Fruit fly (Drosophila melanogaster) whole organism, embryonic: ENCODE measurements around the gene IleRS-m.

Source experiments
- Antp ChIP-seq: fragments of 200-800 bp; sonication (Bioruptor generic); optimal IDR thresholded peaks from 3 replicates; lab custom pipeline; 2016; ENCODE audit warnings: missing biosample characterization, missing genetic modification characterization
- CG10654 ChIP-seq: fragments of 200-800 bp; sonication (Bioruptor generic); optimal IDR thresholded peaks from 2 replicates; lab custom pipeline; 2016; ENCODE audit warnings: missing biosample characterization, missing genetic modification characterization
- CG13624 ChIP-seq: fragments of 200-800 bp; sonication (Bioruptor generic); optimal IDR thresholded peaks from 2 replicates; lab custom pipeline; 2016; ENCODE audit warnings: missing biosample characterization, missing genetic modification characterization
- CG14050 ChIP-seq: fragments of 200-800 bp; sonication (Bioruptor generic); IDR thresholded peaks from 3 replicates; pipeline ENCODE4 v1.3.6; 2022; ENCODE audit warnings: missing biosample characterization, missing genetic modification characterization
- CG15696 ChIP-seq: fragments of 200-800 bp; sonication (Bioruptor generic); optimal IDR thresholded peaks from 2 replicates; lab custom pipeline; 2019; ENCODE audit warnings: missing biosample characterization, mild to moderate bottlenecking, missing genetic modification characterization, moderate library complexity
- CG17568 ChIP-seq: fragments of 200-800 bp; sonication (Bioruptor generic); optimal IDR thresholded peaks from 2 replicates; lab custom pipeline; 2018; ENCODE audit warnings: missing biosample characterization, mild to moderate bottlenecking, missing genetic modification characterization, moderate library complexity
- CG2202 ChIP-seq: fragments of 200-800 bp; sonication (Bioruptor generic); optimal IDR thresholded peaks from 2 replicates; lab custom pipeline; 2018; ENCODE audit warnings: missing biosample characterization, mild to moderate bottlenecking, missing genetic modification characterization
- CG3281 ChIP-seq: fragments of 200-800 bp; sonication (Bioruptor generic); optimal IDR thresholded peaks from 3 replicates; lab custom pipeline; 2017; ENCODE audit warnings: missing biosample characterization, mild to moderate bottlenecking, missing genetic modification characterization
- CG4617 ChIP-seq: fragments of 200-800 bp; sonication (Bioruptor generic); optimal IDR thresholded peaks from 3 replicates; lab custom pipeline; 2016; ENCODE audit warnings: missing biosample characterization, missing genetic modification characterization, borderline replicate concordance
- CG4707 ChIP-seq: fragments of 200-800 bp; sonication (Bioruptor generic); optimal IDR thresholded peaks from 2 replicates; lab custom pipeline; 2018; ENCODE audit warnings: missing biosample characterization, mild to moderate bottlenecking, missing genetic modification characterization, moderate library complexity
- CG6272 ChIP-seq: fragments of 200-800 bp; sonication (Bioruptor generic); IDR thresholded peaks from 2 replicates; pipeline ENCODE4 v1.3.6; 2022; ENCODE audit warnings: missing biosample characterization, missing genetic modification characterization
- CG6765 ChIP-seq: fragments of 200-800 bp; sonication (Bioruptor generic); optimal IDR thresholded peaks from 3 replicates; lab custom pipeline; 2017; ENCODE audit warnings: missing biosample characterization, mild to moderate bottlenecking, missing genetic modification characterization
- CG6813 ChIP-seq: fragments of 200-800 bp; sonication (Bioruptor generic); optimal IDR thresholded peaks from 2 replicates; lab custom pipeline; 2017; ENCODE audit warnings: missing biosample characterization, missing genetic modification characterization, mild to moderate bottlenecking, moderate library complexity, missing genetic modification reagents
- CG8924 ChIP-seq: fragments of 200-800 bp; optimal IDR thresholded peaks from 3 replicates; lab custom pipeline; 2019; ENCODE audit warnings: missing biosample characterization, mild to moderate bottlenecking, missing genetic modification characterization, moderate library complexity
- CkIIα-i1 ChIP-seq: fragments of 200-800 bp; sonication (Bioruptor generic); IDR thresholded peaks from 2 replicates; pipeline ENCODE4 v1.3.6; 2022; ENCODE audit warnings: missing biosample characterization, missing genetic modification characterization
- D ChIP-seq, 2 experiments: fragments of 200-800 bp in 1 of 2; fragments of >200 bp in 1 of 2; sonication (Bioruptor generic) in 1 of 2; optimal IDR thresholded peaks; 2 replicates in 1 of 2; 3 replicates in 1 of 2; lab custom pipeline; 2017; ENCODE audit warnings: mild to moderate bottlenecking in 1 of 2, missing biosample characterization in 1 of 2, missing genetic modification characterization in 1 of 2, missing genetic modification reagents in 1 of 2
- Elba2 ChIP-seq: fragments of 200-800 bp; sonication (Bioruptor generic); optimal IDR thresholded peaks from 3 replicates; lab custom pipeline; 2016; ENCODE audit warnings: missing biosample characterization, missing genetic modification characterization
- Gug ChIP-seq: fragments of 200-800 bp; sonication (Bioruptor generic); IDR thresholded peaks from 4 replicates; pipeline ENCODE4 v1.3.6; 2022; ENCODE audit warnings: missing biosample characterization, missing genetic modification characterization
- H15 ChIP-seq: fragments of 200-800 bp; sonication (Bioruptor generic); IDR thresholded peaks from 3 replicates; pipeline ENCODE4 v1.3.6; 2022; ENCODE audit warnings: missing biosample characterization, missing genetic modification characterization
- Hr78 ChIP-seq, 2 experiments: fragments of 200-800 bp in 1 of 2; fragments of >200 bp in 1 of 2; sonication (Bioruptor generic) in 1 of 2; optimal IDR thresholded peaks; 2 replicates each; lab custom pipeline; 2017 to 2019; ENCODE audit warnings: missing biosample characterization in 2 of 2, missing genetic modification characterization in 2 of 2, mild to moderate bottlenecking in 1 of 2, moderate library complexity in 1 of 2
- Kr ChIP-seq: fragments of 200-800 bp; sonication (Bioruptor generic); optimal IDR thresholded peaks from 2 replicates; lab custom pipeline; 2017; ENCODE audit warnings: missing biosample characterization, mild to moderate bottlenecking, missing genetic modification characterization
- MESR4 ChIP-seq: fragments of 200-800 bp; sonication (Bioruptor generic); optimal IDR thresholded peaks from 2 replicates; lab custom pipeline; 2018; ENCODE audit warnings: missing biosample characterization, mild to moderate bottlenecking, missing genetic modification characterization, moderate library complexity
- Rfx ChIP-seq: fragments of 200-800 bp; sonication (Bioruptor generic); IDR thresholded peaks from 2 replicates; pipeline ENCODE4 v1.3.6; 2022; ENCODE audit warnings: missing biosample characterization, missing genetic modification characterization
- Sox100B ChIP-seq: fragments of 200-800 bp; sonication (Bioruptor generic); optimal IDR thresholded peaks from 3 replicates; lab custom pipeline; 2018; ENCODE audit warnings: missing biosample characterization, mild to moderate bottlenecking, missing genetic modification characterization
- Ssrp ChIP-seq: fragments of 200-800 bp; sonication (Bioruptor generic); optimal IDR thresholded peaks from 2 replicates; lab custom pipeline; 2018; ENCODE audit warnings: missing biosample characterization, mild to moderate bottlenecking, missing genetic modification characterization, moderate library complexity
- TFAM ChIP-seq: fragments of 200-800 bp; sonication (Bioruptor generic); optimal IDR thresholded peaks from 2 replicates; lab custom pipeline; 2017; ENCODE audit warnings: missing biosample characterization, missing genetic modification characterization, inconsistent platforms
- ac ChIP-seq: fragments of 200-800 bp; sonication (Bioruptor generic); optimal IDR thresholded peaks from 3 replicates; lab custom pipeline; 2017; ENCODE audit warnings: missing biosample characterization, mild to moderate bottlenecking, missing genetic modification characterization
- amos ChIP-seq: fragments of 200-800 bp; sonication (Bioruptor generic); IDR thresholded peaks from 2 replicates; pipeline ENCODE4 v1.3.6; 2022; ENCODE audit warnings: missing biosample characterization, missing genetic modification characterization; ENCODE audit not compliant: partially characterized antibody
- bcd ChIP-seq: fragments of 200-800 bp; sonication (Bioruptor generic); optimal IDR thresholded peaks from 2 replicates; lab custom pipeline; 2017; ENCODE audit warnings: missing biosample characterization, mild to moderate bottlenecking, missing genetic modification characterization
- cad ChIP-seq: fragments of >200 bp; optimal IDR thresholded peaks from 2 replicates; lab custom pipeline; 2017; ENCODE audit warnings: missing biosample characterization, missing genetic modification characterization
- corto ChIP-seq: fragments of 200-800 bp; sonication (Bioruptor generic); optimal IDR thresholded peaks from 2 replicates; lab custom pipeline; 2016; ENCODE audit warnings: missing biosample characterization, mild to moderate bottlenecking, missing genetic modification characterization, moderate library complexity
- cwo ChIP-seq: fragments of 200-800 bp; sonication (Bioruptor generic); optimal IDR thresholded peaks from 3 replicates; lab custom pipeline; 2017; ENCODE audit warnings: missing biosample characterization, missing genetic modification characterization, mild to moderate bottlenecking, moderate library complexity, missing genetic modification reagents
- dmrt11E ChIP-seq: fragments of 200-800 bp; sonication (Bioruptor generic); optimal IDR thresholded peaks from 3 replicates; lab custom pipeline; 2018; ENCODE audit warnings: missing biosample characterization, mild to moderate bottlenecking, missing genetic modification characterization, moderate library complexity
- dpn ChIP-seq, 2 experiments: fragments of 200-800 bp; sonication (Bioruptor generic); optimal IDR thresholded peaks; 3 replicates each; lab custom pipeline; 2016; ENCODE audit warnings: missing biosample characterization in 2 of 2, missing genetic modification characterization in 2 of 2
- dysf ChIP-seq: fragments of 200-800 bp; sonication (Bioruptor generic); IDR thresholded peaks from 3 replicates; pipeline ENCODE4 v1.3.6; 2022; ENCODE audit warnings: missing biosample characterization, missing genetic modification characterization
- fd102C ChIP-seq: fragments of 200-800 bp; sonication (Bioruptor generic); optimal IDR thresholded peaks from 2 replicates; lab custom pipeline; 2018; ENCODE audit warnings: missing biosample characterization, mild to moderate bottlenecking, missing genetic modification characterization, moderate library complexity
- fru ChIP-seq: fragments of >200 bp; optimal IDR thresholded peaks from 2 replicates; lab custom pipeline; 2017
- ftz-f1 ChIP-seq: fragments of 200-800 bp; sonication (Bioruptor generic); optimal IDR thresholded peaks from 2 replicates; lab custom pipeline; 2016; ENCODE audit warnings: missing biosample characterization, missing genetic modification characterization
- gt ChIP-seq: fragments of 200-800 bp; sonication (Bioruptor generic); IDR thresholded peaks from 2 replicates; pipeline ENCODE4 v1.3.6; 2022; ENCODE audit warnings: missing biosample characterization, missing genetic modification characterization
- kay ChIP-seq: fragments of 200-800 bp; sonication (Bioruptor generic); optimal IDR thresholded peaks from 2 replicates; lab custom pipeline; 2016; ENCODE audit warnings: missing biosample characterization, missing genetic modification characterization
- ken ChIP-seq: fragments of 200-800 bp; sonication (Bioruptor generic); IDR thresholded peaks from 3 replicates; pipeline ENCODE4 v1.3.6; 2022; ENCODE audit warnings: missing biosample characterization, missing genetic modification characterization
- lmd ChIP-seq: fragments of 200-800 bp; sonication (Bioruptor generic); IDR thresholded peaks from 2 replicates; pipeline ENCODE4 v1.3.6; 2022; ENCODE audit warnings: missing biosample characterization, missing genetic modification characterization
- nerfin-1 ChIP-seq: fragments of 200-800 bp; sonication (Bioruptor generic); optimal IDR thresholded peaks from 3 replicates; lab custom pipeline; 2019; ENCODE audit warnings: missing biosample characterization, mild to moderate bottlenecking, missing genetic modification characterization, moderate library complexity
- pnt ChIP-seq: fragments of 200-800 bp; sonication (Bioruptor generic); optimal IDR thresholded peaks from 3 replicates; lab custom pipeline; 2016; ENCODE audit warnings: missing biosample characterization, missing genetic modification characterization
- rib ChIP-seq: fragments of 200-800 bp; sonication (Bioruptor generic); IDR thresholded peaks from 2 replicates; pipeline ENCODE4 v1.3.6; 2022; ENCODE audit warnings: missing biosample characterization, missing genetic modification characterization
- sima ChIP-seq: fragments of 200-800 bp; sonication (Bioruptor generic); optimal IDR thresholded peaks from 2 replicates; lab custom pipeline; 2016; ENCODE audit warnings: missing biosample characterization, missing genetic modification characterization
- unc-4 ChIP-seq: fragments of 200-800 bp; sonication (Bioruptor generic); IDR thresholded peaks from 2 replicates; pipeline ENCODE4 v1.3.6; 2022; ENCODE audit warnings: missing biosample characterization, missing genetic modification characterization; ENCODE audit not compliant: partially characterized antibody
- usp ChIP-seq: fragments of >200 bp; optimal IDR thresholded peaks from 2 replicates; lab custom pipeline; 2017; ENCODE audit warnings: missing biosample characterization, missing genetic modification characterization
- vfl ChIP-seq: fragments of 200-800 bp; sonication (Bioruptor generic); optimal IDR thresholded peaks from 2 replicates; lab custom pipeline; 2016; ENCODE audit warnings: missing biosample characterization, missing genetic modification characterization
- zf30C ChIP-seq: fragments of 200-800 bp; sonication (Bioruptor generic); optimal IDR thresholded peaks from 3 replicates; lab custom pipeline; 2018; ENCODE audit warnings: missing biosample characterization, mild to moderate bottlenecking, missing genetic modification characterization

Gene IleRS-m

DNA sequence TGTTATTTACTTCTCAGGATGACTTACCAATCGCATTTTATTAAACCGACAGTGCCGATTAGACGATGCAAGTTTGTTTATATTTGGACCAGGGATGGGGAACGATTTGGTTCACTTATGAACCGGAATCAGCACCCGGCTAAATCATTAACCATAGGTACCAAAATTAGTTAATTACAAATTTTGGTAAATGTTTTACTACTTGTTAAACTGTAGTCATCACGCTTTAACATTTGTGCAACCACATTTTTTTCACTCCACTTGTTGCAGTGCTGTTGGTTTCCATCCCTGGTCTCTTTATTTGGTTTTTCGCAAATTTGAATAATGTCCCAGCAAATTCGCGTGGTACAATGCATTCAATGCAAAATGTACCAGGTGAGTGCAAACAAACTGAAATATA, 5.4 kb downstream of the IleRS-m start, which contains the start of the genes IntS9 and CG43295 (continued):
- no peak for TF ChIP-seq cwo (GFP tag; lab: Kevin White, UChicago)
- TF ChIP-seq CG3281 (GFP tag; lab: Kevin White, UChicago): peak; percentile 72
- no peak; the same call in 1 of the 2 replicates for TF ChIP-seq amos (GFP tag; lab: Robert Waterston, UW)
- TF ChIP-seq MESR4 (GFP tag; lab: Kevin White, UChicago): peak; percentile 24
- no peak for TF ChIP-seq fru (lab: Kevin White, UChicago)
- no peak for TF ChIP-seq CG4707
- no peak for TF ChIP-seq usp (GFP tag; lab: Kevin White, UChicago)
- no peak for TF ChIP-seq CG17568
- TF ChIP-seq CG10654: peak; percentile 89
- TF ChIP-seq ac: peak; percentile 7
- TF ChIP-seq cad (GFP tag; lab: Kevin White, UChicago): no peak
- TF ChIP-seq Sox100B (GFP tag; lab: Kevin White, UChicago): no peak
- TF ChIP-seq Kr (GFP tag; lab: Kevin White, UChicago): no peak
- TF ChIP-seq dysf (GFP tag; lab: Robert Waterston, UW): peak; percentile 73
- 0 out of 2 replicates have a peak, but pooled peaks have one; percentile 25 for TF ChIP-seq CkIIα-i1 (GFP tag; lab: Robert Waterston, UW)
- peak; percentile 72 for TF ChIP-seq bcd (GFP tag; lab: Kevin White, UChicago)
- TF ChIP-seq Elba2: peak; percentile 69
- TF ChIP-seq Ssrp: peak; percentile 78
- no peak for TF ChIP-seq nerfin-1 (tag; lab: Kevin White, UChicago)
- TF ChIP-seq dpn (GFP tag; optimal IDR thresholded peaks at IDR 0.05; lab: Kevin White, UChicago): peak; percentile 87 to 89
- peak; percentile 77 for TF ChIP-seq CG4617 (GFP tag; lab: Kevin White, UChicago)
- peak; percentile 79 for TF ChIP-seq CG14050
- TF ChIP-seq CG6813 (GFP tag; lab: Kevin White, UChicago): peak; percentile 68
- peak; percentile 89 for TF ChIP-seq Antp (GFP tag; lab: Kevin White, UChicago)
- TF ChIP-seq lmd (GFP tag; lab: Robert Waterston, UW): peak; percentile 79
- peak; percentile 45 for TF ChIP-seq gt (GFP tag; lab: Robert Waterston, UW)
- no peak for TF ChIP-seq zf30C (GFP tag; lab: Kevin White, UChicago)
- TF ChIP-seq ken (GFP tag; lab: Robert Waterston, UW): peak; percentile 79; the same call in 2 of the 3 replicates
- peak; percentile 79 for TF ChIP-seq vfl (GFP tag; lab: Kevin White, UChicago)
- peak; percentile 76 for TF ChIP-seq Rfx (GFP tag; lab: Robert Waterston, UW)
- peak; percentile 77 for TF ChIP-seq CG13624
- no peak for TF ChIP-seq CG8924
- no peak for TF ChIP-seq ftz-f1 (GFP tag; lab: Kevin White, UChicago)
- peak; percentile 65 for TF ChIP-seq CG15696 (tag; lab: Kevin White, UChicago)
- TF ChIP-seq Hr78 (GFP tag; optimal IDR thresholded peaks at IDR 0.05; lab: Kevin White, UChicago): no peak
- TF ChIP-seq D (optimal IDR thresholded peaks at IDR 0.05; lab: Kevin White, UChicago): no peak
- TF ChIP-seq D (GFP tag; optimal IDR thresholded peaks at IDR 0.05; lab: Kevin White, UChicago): peak; percentile 62
- peak; percentile 83 for TF ChIP-seq pnt (GFP tag; lab: Kevin White, UChicago)
- TF ChIP-seq CG6765: no peak
- peak; percentile 68 for TF ChIP-seq Gug (GFP tag; lab: Robert Waterston, UW)
- peak; percentile 78 for TF ChIP-seq H15 (GFP tag; lab: Robert Waterston, UW)
- TF ChIP-seq CG6272 (GFP tag; lab: Robert Waterston, UW): peak; percentile 77
- peak; percentile 25 for TF ChIP-seq sima (GFP tag; lab: Kevin White, UChicago)
- no peak for TF ChIP-seq unc-4 (GFP tag; lab: Robert Waterston, UW)
- peak; percentile 17 for TF ChIP-seq fd102C (GFP tag; lab: Kevin White, UChicago)
- peak; percentile 82 for TF ChIP-seq dmrt11E (tag; lab: Kevin White, UChicago)
- peak; percentile 55 for TF ChIP-seq CG2202
- TF ChIP-seq TFAM (GFP tag; lab: Kevin White, UChicago): no peak
- TF ChIP-seq rib (GFP tag; lab: Robert Waterston, UW): peak; percentile 40; the same call in 1 of the 2 replicates
- TF ChIP-seq kay: peak; percentile 64
- peak; percentile 69 for TF ChIP-seq corto (GFP tag; lab: Kevin White, UChicago)
